Fruit fly (Drosophila melanogaster) whole organism, embryonic: Measurements from ENCODE around the gene Fbp1.

Source experiments
- BtbVII ChIP-seq: fragments of 200-800 bp; sonication (Bioruptor generic); optimal IDR thresholded peaks from 3 replicates; lab custom pipeline; 2017; ENCODE audit warnings: missing biosample characterization, mild to moderate bottlenecking, missing genetic modification characterization
- CG15011 ChIP-seq: fragments of 200-800 bp; sonication (Bioruptor generic); optimal IDR thresholded peaks from 3 replicates; lab custom pipeline; 2018; ENCODE audit warnings: missing biosample characterization, mild to moderate bottlenecking, missing genetic modification characterization
- CG17359 ChIP-seq: fragments of 200-800 bp; sonication (Bioruptor generic); optimal IDR thresholded peaks from 3 replicates; lab custom pipeline; 2018; ENCODE audit warnings: missing biosample characterization, mild to moderate bottlenecking, missing genetic modification characterization, moderate library complexity
- CG17612 ChIP-seq: fragments of 200-800 bp; sonication (Bioruptor generic); IDR thresholded peaks from 2 replicates; pipeline ENCODE4 v1.3.6; 2022; ENCODE audit warnings: missing biosample characterization, missing genetic modification characterization
- CG18599 ChIP-seq: fragments of 200-800 bp; sonication (Bioruptor generic); optimal IDR thresholded peaks from 3 replicates; lab custom pipeline; 2017; ENCODE audit warnings: missing biosample characterization, missing genetic modification characterization, mild to moderate bottlenecking, moderate library complexity, missing genetic modification reagents
- CG18619 ChIP-seq: fragments of 200-800 bp; sonication (Bioruptor generic); optimal IDR thresholded peaks from 3 replicates; lab custom pipeline; 2017; ENCODE audit warnings: missing biosample characterization, mild to moderate bottlenecking, missing genetic modification characterization
- CG2120 ChIP-seq: fragments of 200-800 bp; sonication (Bioruptor generic); optimal IDR thresholded peaks from 3 replicates; lab custom pipeline; 2016; ENCODE audit warnings: missing biosample characterization, missing genetic modification characterization
- CG2712 ChIP-seq: fragments of 200-800 bp; optimal IDR thresholded peaks from 3 replicates; lab custom pipeline; 2019; ENCODE audit warnings: missing biosample characterization, mild to moderate bottlenecking, missing genetic modification characterization, moderate library complexity
- CG3163 ChIP-seq: fragments of 200-800 bp; sonication (Bioruptor generic); optimal IDR thresholded peaks from 3 replicates; lab custom pipeline; 2016; ENCODE audit warnings: missing biosample characterization, missing genetic modification characterization
- CG4730 ChIP-seq: fragments of 200-800 bp; sonication (Bioruptor generic); IDR thresholded peaks from 2 replicates; pipeline ENCODE4 v1.3.6; 2022; ENCODE audit warnings: missing biosample characterization, missing genetic modification characterization
- CG5245 ChIP-seq: fragments of 200-800 bp; sonication (Bioruptor generic); optimal IDR thresholded peaks from 3 replicates; lab custom pipeline; 2016; ENCODE audit warnings: missing biosample characterization, missing genetic modification characterization
- CG6654 ChIP-seq: fragments of 200-800 bp; sonication (Bioruptor generic); optimal IDR thresholded peaks from 2 replicates; lab custom pipeline; 2017; ENCODE audit warnings: missing biosample characterization, mild to moderate bottlenecking, missing genetic modification characterization
- CG7928 ChIP-seq: fragments of 200-800 bp; sonication (Bioruptor generic); optimal IDR thresholded peaks from 2 replicates; lab custom pipeline; 2017; ENCODE audit warnings: missing biosample characterization, mild to moderate bottlenecking, missing genetic modification characterization
- CG7987 ChIP-seq: fragments of 200-800 bp; sonication (Bioruptor generic); optimal IDR thresholded peaks from 2 replicates; lab custom pipeline; 2018; ENCODE audit warnings: missing biosample characterization, mild to moderate bottlenecking, missing genetic modification characterization, moderate library complexity
- CG8765 ChIP-seq: fragments of 200-800 bp; sonication (Bioruptor generic); IDR thresholded peaks from 2 replicates; pipeline ENCODE4 v1.3.6; 2022; ENCODE audit warnings: missing biosample characterization, missing genetic modification characterization
- CG9609 ChIP-seq: fragments of 200-800 bp; sonication (Bioruptor generic); optimal IDR thresholded peaks from 3 replicates; lab custom pipeline; 2016; ENCODE audit warnings: missing biosample characterization, missing genetic modification characterization
- CG9727 ChIP-seq: fragments of 200-800 bp; sonication (Bioruptor generic); optimal IDR thresholded peaks from 3 replicates; lab custom pipeline; 2017; ENCODE audit warnings: missing biosample characterization, mild to moderate bottlenecking, missing genetic modification characterization
- CoRest ChIP-seq: fragments of 200-800 bp; sonication (Bioruptor generic); optimal IDR thresholded peaks from 3 replicates; lab custom pipeline; 2018; ENCODE audit warnings: missing biosample characterization, mild to moderate bottlenecking, missing genetic modification characterization, moderate library complexity
- Dbx ChIP-seq: fragments of 200-800 bp; sonication (Bioruptor generic); IDR thresholded peaks from 3 replicates; pipeline ENCODE4 v1.3.6; 2022; ENCODE audit warnings: missing biosample characterization, missing genetic modification characterization
- Dll ChIP-seq: fragments of 200-800 bp; sonication (Bioruptor generic); IDR thresholded peaks from 4 replicates; pipeline ENCODE4 v1.3.6; 2022; ENCODE audit warnings: missing biosample characterization, missing genetic modification characterization; ENCODE audit not compliant: partially characterized antibody
- Ets97D ChIP-seq: fragments of 200-800 bp; sonication (Bioruptor generic); optimal IDR thresholded peaks from 3 replicates; lab custom pipeline; 2016; ENCODE audit warnings: missing biosample characterization, missing genetic modification characterization
- Fer1 ChIP-seq: fragments of 200-800 bp; sonication (Bioruptor generic); optimal IDR thresholded peaks from 2 replicates; lab custom pipeline; 2017; ENCODE audit warnings: missing biosample characterization, mild to moderate bottlenecking, missing genetic modification characterization
- HHEX ChIP-seq: fragments of 200-800 bp; sonication (Bioruptor generic); optimal IDR thresholded peaks from 3 replicates; lab custom pipeline; 2017; ENCODE audit warnings: missing biosample characterization, mild to moderate bottlenecking, missing genetic modification characterization, missing genetic modification reagents
- Hr51 ChIP-seq, 2 experiments: fragments of 200-800 bp; sonication (Bioruptor generic); optimal IDR thresholded peaks; 2 replicates in 1 of 2; 3 replicates in 1 of 2; lab custom pipeline; 2016 to 2018; ENCODE audit warnings: missing biosample characterization in 2 of 2, missing genetic modification characterization in 2 of 2, mild to moderate bottlenecking in 1 of 2, moderate library complexity in 1 of 2
- Max ChIP-seq: fragments of 200-800 bp; sonication (Bioruptor generic); optimal IDR thresholded peaks from 2 replicates; lab custom pipeline; 2016; ENCODE audit warnings: missing biosample characterization, mild to moderate bottlenecking, missing genetic modification characterization
- Meics ChIP-seq: fragments of 200-800 bp; sonication (Bioruptor generic); optimal IDR thresholded peaks from 2 replicates; lab custom pipeline; 2017; ENCODE audit warnings: missing biosample characterization, mild to moderate bottlenecking, missing genetic modification characterization
- NC2β ChIP-seq: fragments of 200-800 bp; sonication (Bioruptor generic); optimal IDR thresholded peaks from 2 replicates; lab custom pipeline; 2016; ENCODE audit warnings: missing biosample characterization, missing genetic modification characterization
- Pdp1 ChIP-seq, 2 experiments: fragments of 200-800 bp; sonication (Bioruptor generic); optimal IDR thresholded peaks; 3 replicates each; lab custom pipeline; 2016; ENCODE audit warnings: missing biosample characterization in 2 of 2, missing genetic modification characterization in 2 of 2, mild to moderate bottlenecking in 1 of 2, moderate library complexity in 1 of 2
- Rfx ChIP-seq: fragments of 200-800 bp; sonication (Bioruptor generic); IDR thresholded peaks from 2 replicates; pipeline ENCODE4 v1.3.6; 2022; ENCODE audit warnings: missing biosample characterization, missing genetic modification characterization
- Sox100B ChIP-seq: fragments of 200-800 bp; sonication (Bioruptor generic); optimal IDR thresholded peaks from 3 replicates; lab custom pipeline; 2018; ENCODE audit warnings: missing biosample characterization, mild to moderate bottlenecking, missing genetic modification characterization
- bab2 ChIP-seq: fragments of 200-800 bp; sonication (Bioruptor generic); optimal IDR thresholded peaks from 2 replicates; lab custom pipeline; 2016; ENCODE audit warnings: missing biosample characterization, missing genetic modification characterization
- bcd ChIP-seq: fragments of 200-800 bp; sonication (Bioruptor generic); optimal IDR thresholded peaks from 2 replicates; lab custom pipeline; 2017; ENCODE audit warnings: missing biosample characterization, mild to moderate bottlenecking, missing genetic modification characterization
- chn ChIP-seq: fragments of 200-800 bp; sonication (Bioruptor generic); optimal IDR thresholded peaks from 2 replicates; lab custom pipeline; 2016; ENCODE audit warnings: missing biosample characterization, missing genetic modification characterization
- danr ChIP-seq: fragments of 200-800 bp; sonication (Bioruptor generic); IDR thresholded peaks from 2 replicates; pipeline ENCODE4 v1.3.6; 2022; ENCODE audit warnings: missing biosample characterization, missing genetic modification characterization
- dmrt99B ChIP-seq: fragments of 200-800 bp; sonication (Bioruptor generic); optimal IDR thresholded peaks from 2 replicates; lab custom pipeline; 2018; ENCODE audit warnings: missing biosample characterization, mild to moderate bottlenecking, missing genetic modification characterization, moderate library complexity
- esg ChIP-seq: fragments of 200-800 bp; sonication (Bioruptor generic); conservative IDR thresholded peaks from 2 replicates; pipeline ENCODE4 v1.3.6; 2022; ENCODE audit warnings: missing biosample characterization, missing genetic modification characterization
- fd102C ChIP-seq: fragments of 200-800 bp; sonication (Bioruptor generic); optimal IDR thresholded peaks from 2 replicates; lab custom pipeline; 2018; ENCODE audit warnings: missing biosample characterization, mild to moderate bottlenecking, missing genetic modification characterization, moderate library complexity
- grau ChIP-seq: fragments of 200-800 bp; optimal IDR thresholded peaks from 3 replicates; lab custom pipeline; 2019; ENCODE audit warnings: missing biosample characterization, mild to moderate bottlenecking, missing genetic modification characterization, moderate library complexity
- ham ChIP-seq: fragments of 200-800 bp; sonication (Bioruptor generic); IDR thresholded peaks from 2 replicates; pipeline ENCODE4 v1.3.6; 2022; ENCODE audit warnings: missing biosample characterization, missing genetic modification characterization
- her ChIP-seq: fragments of 200-800 bp; sonication (Bioruptor generic); optimal IDR thresholded peaks from 2 replicates; lab custom pipeline; 2016; ENCODE audit warnings: missing biosample characterization, missing genetic modification characterization
- lab ChIP-seq: fragments of 200-800 bp; sonication (Bioruptor generic); optimal IDR thresholded peaks from 3 replicates; lab custom pipeline; 2017; ENCODE audit warnings: missing biosample characterization, missing genetic modification characterization, mild to moderate bottlenecking, moderate library complexity, missing genetic modification reagents
- mam ChIP-seq: fragments of 200-800 bp; sonication (Bioruptor generic); optimal IDR thresholded peaks from 3 replicates; lab custom pipeline; 2016; ENCODE audit warnings: missing biosample characterization, missing genetic modification characterization
- ranshi ChIP-seq: fragments of 200-800 bp; sonication (Bioruptor generic); IDR thresholded peaks from 2 replicates; pipeline ENCODE4 v1.3.6; 2022; ENCODE audit warnings: missing biosample characterization, missing genetic modification characterization
- sens ChIP-seq: fragments of 200-800 bp; sonication (Bioruptor generic); peaks from one replicate; lab custom pipeline; 2016; ENCODE audit warnings: missing biosample characterization, missing genetic modification characterization
- sima ChIP-seq: fragments of 200-800 bp; sonication (Bioruptor generic); optimal IDR thresholded peaks from 2 replicates; lab custom pipeline; 2016; ENCODE audit warnings: missing biosample characterization, missing genetic modification characterization
- stwl ChIP-seq: fragments of 200-800 bp; sonication (Bioruptor generic); optimal IDR thresholded peaks from 3 replicates; lab custom pipeline; 2018; ENCODE audit warnings: missing biosample characterization, mild to moderate bottlenecking, missing genetic modification characterization, moderate library complexity
- tap ChIP-seq: fragments of 200-800 bp; optimal IDR thresholded peaks from 3 replicates; lab custom pipeline; 2019; ENCODE audit warnings: missing biosample characterization, mild to moderate bottlenecking, missing genetic modification characterization, moderate library complexity
- tll ChIP-seq, 2 experiments: fragments of 200-800 bp in 1 of 2; fragments of >200 bp in 1 of 2; sonication (Bioruptor generic) in 1 of 2; optimal IDR thresholded peaks; 2 replicates each; lab custom pipeline; 2017 to 2019; ENCODE audit warnings: missing biosample characterization in 2 of 2, missing genetic modification characterization in 2 of 2, mild to moderate bottlenecking in 1 of 2, moderate library complexity in 1 of 2
- tup ChIP-seq: fragments of 200-800 bp; sonication (Bioruptor generic); optimal IDR thresholded peaks from 2 replicates; lab custom pipeline; 2016; ENCODE audit warnings: missing biosample characterization, mild to moderate bottlenecking, missing genetic modification characterization, moderate library complexity
- zfh2 ChIP-seq: fragments of 200-800 bp; sonication (Bioruptor generic); optimal IDR thresholded peaks from 2 replicates; lab custom pipeline; 2016; ENCODE audit warnings: missing biosample characterization, missing genetic modification characterization

Fbp1 gene

DNA sequence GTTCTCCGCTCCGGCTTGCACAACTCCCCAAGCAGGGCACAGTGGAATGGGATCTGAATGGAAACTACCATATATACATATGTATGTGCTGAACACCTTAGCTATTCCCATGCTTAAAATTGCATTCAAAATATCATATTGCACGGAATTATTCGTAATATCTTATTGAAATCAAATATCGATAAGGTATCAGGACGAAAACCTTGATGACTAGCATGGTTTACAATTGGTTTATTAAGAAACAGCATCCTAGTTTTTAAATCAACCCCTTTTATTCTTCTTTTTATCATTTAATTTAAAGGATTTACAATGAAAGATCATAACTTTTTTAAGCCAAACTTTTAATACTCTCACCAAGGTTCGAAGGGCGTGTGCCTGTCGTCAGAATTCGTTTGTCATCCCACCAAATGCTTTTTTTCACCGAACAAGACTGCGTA is 42.6 kb downstream of the Fbp1 start (continued):
- TF ChIP-seq Dbx (GFP tag; lab: Robert Waterston, UW) (0 out of 3 replicates have a peak, but pooled peaks have one; percentile 30), CG3163 (GFP tag; lab: Kevin White, UChicago) (no peak), CG6654 (GFP tag; lab: Kevin White, UChicago) (peak; percentile 18), CG7987 (GFP tag; lab: Kevin White, UChicago) (no peak), CG2120 (GFP tag; lab: Kevin White, UChicago) (peak; percentile 55), ranshi (GFP tag; lab: Robert Waterston, UW) (no peak), Sox100B (GFP tag; lab: Kevin White, UChicago) (peak; percentile 25), sima (no peak), CG18599 (peak; percentile 31), Hr51 (GFP tag; optimal IDR thresholded peaks at IDR 0.05; lab: Kevin White, UChicago) (peak in 1 of 2 experiments; percentile 7), danr (no peak), Dll (GFP tag; lab: Robert Waterston, UW) (0 out of 4 replicates have a peak, but pooled peaks have one; percentile 6), fd102C (GFP tag; lab: Kevin White, UChicago) (no peak), stwl (tag; lab: Kevin White, UChicago) (no peak), dmrt99B (tag; lab: Kevin White, UChicago) (peak; percentile 32), tap (tag; lab: Kevin White, UChicago) (no peak), Fer1 (no peak), Ets97D (GFP tag; lab: Kevin White, UChicago) (no peak), mam (GFP tag; lab: Kevin White, UChicago) (peak; percentile 3), CG4730 (GFP tag; lab: Robert Waterston, UW) (no peak), zfh2 (peak; percentile 9), CG15011 (GFP tag; lab: Kevin White, UChicago) (no peak), NC2β (GFP tag; lab: Kevin White, UChicago) (no peak), CG17359 (tag; lab: Kevin White, UChicago) (no peak), ham (GFP tag; lab: Robert Waterston, UW) (no peak), CG2712 (peak; percentile 11), CG5245 (peak; percentile 1), tll (GFP tag; optimal IDR thresholded peaks at IDR 0.05; lab: Kevin White, UChicago) (no peak), CoRest (tag; lab: Kevin White, UChicago) (peak; percentile 25), Meics (GFP tag; lab: Kevin White, UChicago) (peak; percentile 49), bab2 (GFP tag; lab: Kevin White, UChicago) (no peak), Pdp1 (GFP tag; optimal IDR thresholded peaks at IDR 0.05; lab: Kevin White, UChicago) (peak in 1 of 2 experiments; percentile 6), grau (tag; lab: Kevin White, UChicago) (peak; percentile 21), HHEX (peak; percentile 22), CG18619 (peak; percentile 17), Rfx (no peak), sens (GFP tag; lab: Kevin White, UChicago) (peak; percentile 80), CG9609 (GFP tag; lab: Kevin White, UChicago) (no peak), bcd (GFP tag; lab: Kevin White, UChicago) (peak; percentile 7), CG17612 (GFP tag; lab: Robert Waterston, UW) (0 out of 2 replicates have a peak, but pooled peaks have one; percentile 16), CG7928 (GFP tag; lab: Kevin White, UChicago) (no peak), CG8765 (GFP tag; lab: Robert Waterston, UW) (no peak), chn (GFP tag; lab: Kevin White, UChicago) (no peak), her (GFP tag; lab: Kevin White, UChicago) (no peak), Max (GFP tag; lab: Kevin White, UChicago) (peak; percentile 2), lab (GFP tag; lab: Kevin White, UChicago) (peak; percentile 32), esg (GFP tag; lab: Robert Waterston, UW) (no peak), CG9727 (GFP tag; lab: Kevin White, UChicago) (peak; percentile 29), tup (no peak), BtbVII (GFP tag; lab: Kevin White, UChicago) (peak; percentile 5)
